Fruit fly (Drosophila melanogaster) whole organism, adult: ENCODE results near the gene CG43402.

ENCODE experiments used
- CG11617 ChIP-seq: fragments of 200-800 bp; sonication (Bioruptor generic); optimal IDR thresholded peaks from 2 replicates; lab custom pipeline; 2017; ENCODE audit warnings: mild to moderate bottlenecking, missing biosample characterization, missing genetic modification reagents, missing genetic modification characterization
- CG33017 ChIP-seq: fragments of 200-800 bp; sonication (Bioruptor generic); optimal IDR thresholded peaks from 2 replicates; lab custom pipeline; 2018; ENCODE audit warnings: missing biosample characterization, mild to moderate bottlenecking, missing genetic modification characterization, moderate library complexity
- CG7045 ChIP-seq: fragments of 200-800 bp; sonication (Bioruptor generic); optimal IDR thresholded peaks from 2 replicates; lab custom pipeline; 2017; ENCODE audit warnings: missing biosample characterization, mild to moderate bottlenecking, missing genetic modification characterization
- CG7101 ChIP-seq: fragments of 200-800 bp; sonication (Bioruptor generic); optimal IDR thresholded peaks from 2 replicates; lab custom pipeline; 2018; ENCODE audit warnings: missing biosample characterization, mild to moderate bottlenecking, missing genetic modification characterization, moderate library complexity
- bab1 ChIP-seq: fragments of 200-800 bp; sonication (Bioruptor generic); optimal IDR thresholded peaks from 3 replicates; lab custom pipeline; 2019; ENCODE audit warnings: missing biosample characterization, mild to moderate bottlenecking, missing genetic modification characterization, moderate library complexity
- kay ChIP-seq: fragments of 200-800 bp; sonication (Bioruptor generic); peaks from one replicate; lab custom pipeline; 2016; ENCODE audit warnings: missing biosample characterization, missing genetic modification characterization, borderline replicate concordance
- ovo ChIP-seq: fragments of 200-800 bp; sonication (Bioruptor generic); optimal IDR thresholded peaks from 2 replicates; lab custom pipeline; 2016; ENCODE audit warnings: missing biosample characterization, missing genetic modification characterization
- tj ChIP-seq: fragments of 200-800 bp; sonication (Bioruptor generic); optimal IDR thresholded peaks from 3 replicates; lab custom pipeline; 2017; ENCODE audit warnings: missing biosample characterization, mild to moderate bottlenecking, missing genetic modification characterization, moderate library complexity

DNA sequence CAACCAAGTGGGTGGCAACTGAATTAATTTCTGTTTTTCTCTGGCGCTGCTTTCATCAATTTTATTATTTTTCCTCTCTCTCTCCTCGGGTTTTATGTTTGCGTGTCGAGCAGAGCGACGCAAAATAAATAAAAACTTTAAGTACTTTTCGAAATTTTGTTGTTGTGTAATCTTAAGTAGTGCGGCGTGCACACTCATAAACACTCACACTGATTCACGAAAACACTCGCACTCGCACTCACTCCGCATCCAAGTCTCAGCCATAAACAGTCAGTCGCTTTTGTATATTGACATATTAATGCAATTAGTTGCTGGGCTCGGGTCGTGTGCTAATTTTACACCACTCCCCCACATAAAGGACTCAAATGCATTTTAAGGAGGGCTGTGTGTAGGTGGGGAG is 7.5 kb upstream of the CG43402 start:
- no peak for TF ChIP-seq kay (GFP tag; lab: Kevin White, UChicago)
- TF ChIP-seq CG7101 = no peak
- TF ChIP-seq CG11617 (GFP tag; lab: Kevin White, UChicago) = no peak
- TF ChIP-seq tj (GFP tag; lab: Kevin White, UChicago) = no peak
- TF ChIP-seq CG7045 (GFP tag; lab: Kevin White, UChicago) = no peak
- TF ChIP-seq bab1 = no peak
- no peak for TF ChIP-seq CG33017 (tag; lab: Kevin White, UChicago)
- no peak for TF ChIP-seq ovo (GFP tag; lab: Kevin White, UChicago)
